Fruit fly (Drosophila melanogaster) whole organism, pupa: Measurements from ENCODE around the gene SsRbeta.

Experiments
- CG8301 ChIP-seq: fragments of 200-800 bp; sonication (Bioruptor generic); optimal IDR thresholded peaks from 2 replicates; lab custom pipeline; 2018; ENCODE audit warnings: missing biosample characterization, mild to moderate bottlenecking, missing genetic modification characterization
- Pif1A ChIP-seq: fragments of 200-800 bp; sonication (Bioruptor generic); optimal IDR thresholded peaks from 3 replicates; lab custom pipeline; 2016; ENCODE audit warnings: missing biosample characterization, missing genetic modification characterization
- Snoo ChIP-seq: fragments of 200-800 bp; sonication (Bioruptor generic); optimal IDR thresholded peaks from 3 replicates; lab custom pipeline; 2017; ENCODE audit warnings: missing biosample characterization, mild to moderate bottlenecking, missing genetic modification characterization, inconsistent platforms
- gl ChIP-seq: fragments of 200-800 bp; sonication (Bioruptor generic); optimal IDR thresholded peaks from 2 replicates; lab custom pipeline; 2018; ENCODE audit warnings: missing biosample characterization, mild to moderate bottlenecking, missing genetic modification characterization

- TF ChIP-seq Snoo (tag; lab: Kevin White, UChicago) (peak; percentile 24), CG8301 (peak; percentile 48), Pif1A (GFP tag; lab: Kevin White, UChicago) (peak; percentile 45), gl (tag; lab: Kevin White, UChicago) (no peak)
Measured at dm6 chr3L:16147819-16148236, 18.4 kb downstream of the SsRbeta start.
